Worm (Caenorhabditis elegans): Measurements from ENCODE around the gene abu-13.

Gene abu-13

DNA sequence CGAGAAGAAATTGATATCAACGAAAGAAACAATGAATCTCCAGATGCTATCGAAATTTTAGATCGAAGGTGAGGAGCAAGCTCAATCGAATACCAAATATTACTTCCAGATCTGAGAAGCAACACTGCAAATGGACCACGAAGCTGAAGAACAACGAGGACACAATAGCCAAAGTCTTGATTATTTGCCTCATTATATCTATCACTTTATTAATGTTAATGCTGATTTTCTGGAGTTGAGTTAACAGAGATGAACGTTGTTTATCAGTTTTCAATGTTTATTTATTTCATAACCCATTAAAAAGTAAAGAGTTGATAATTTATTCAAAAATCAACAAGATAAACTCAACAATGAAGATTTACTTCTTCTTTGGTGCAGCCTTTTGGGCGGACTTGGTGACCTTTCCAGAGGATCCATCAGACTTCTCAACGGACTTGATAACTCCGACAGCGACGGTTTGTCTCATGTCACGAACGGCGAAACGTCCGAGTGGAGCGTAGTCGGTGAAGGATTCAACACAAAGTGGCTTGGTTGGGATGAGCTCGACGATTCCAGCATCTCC is 24.2 kb upstream of the abu-13 start (continued):
- TF ChIP-seq nhr-11 (tag; optimal IDR thresholded peaks at IDR 0.05) (no peak), lin-29 (GFP tag; IDR thresholded peaks at IDR 0.05) (no peak), F49E8.2 (tag; optimal IDR thresholded peaks at IDR 0.05; ENCODE audit: borderline replicate concordance) (peak; percentile 90), gei-8 (GFP tag; optimal IDR thresholded peaks at IDR 0.05) (no peak), unc-62 (GFP tag; optimal IDR thresholded peaks at IDR 0.05 in 1 of 2) (no peak), unc-62 (tag; optimal IDR thresholded peaks at IDR 0.05) (no peak), zip-2 (tag; optimal IDR thresholded peaks at IDR 0.05) (no peak), ZK546.5 (tag; optimal IDR thresholded peaks at IDR 0.05) (no peak), lin-1 (GFP tag; IDR thresholded peaks at IDR 0.05) (peak; percentile 27; the same call in 1 of the 2 replicates), hlh-11 (tag; optimal IDR thresholded peaks at IDR 0.05) (no peak), fos-1 (tag; optimal IDR thresholded peaks at IDR 0.05) (no peak), zfp-2 (tag; optimal IDR thresholded peaks at IDR 0.05) (no peak), mep-1 (tag; optimal IDR thresholded peaks at IDR 0.05) (no peak), dpl-1 (GFP tag; optimal IDR thresholded peaks at IDR 0.05) (no peak)

DNA sequence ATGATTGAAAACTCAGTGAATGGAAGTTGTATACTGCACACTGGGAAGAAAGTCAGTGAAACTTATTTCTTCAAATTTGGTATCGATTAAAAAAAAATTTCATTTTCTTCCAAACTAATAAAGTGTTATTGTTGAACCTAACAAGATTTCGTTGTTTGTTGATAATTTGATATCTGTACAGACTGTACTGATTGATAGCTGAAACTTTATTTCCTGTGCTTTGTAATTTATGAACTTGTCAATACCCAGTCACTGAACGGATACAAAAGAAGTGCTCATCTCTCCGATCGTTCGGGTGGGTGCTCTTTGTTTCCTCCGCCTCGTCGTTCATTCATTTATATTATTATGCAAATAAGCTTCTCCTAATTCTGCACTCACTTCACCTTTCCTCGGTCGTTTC is 23.4 kb upstream of the abu-13 start, which contains the start of gene F31E3.12:
F31E3.12 (plus strand) TSS at position 301 of the 400 bp plus-strand sequence.
- TF ChIP-seq lin-38 (GFP tag; IDR thresholded peaks at IDR 0.05) (no peak), aha-1 (tag) (peak; percentile 7), ceh-20 (GFP tag; IDR thresholded peaks at IDR 0.05) (no peak), F37D6.2 (tag; optimal IDR thresholded peaks at IDR 0.05) (no peak), F26F4.8 (GFP tag; conservative IDR thresholded peaks at IDR 0.05) (no peak), pha-4 (GFP tag; IDR thresholded peaks at IDR 0.05) (no peak), pha-4 (tag; optimal IDR thresholded peaks at IDR 0.05) (no peak)

DNA sequence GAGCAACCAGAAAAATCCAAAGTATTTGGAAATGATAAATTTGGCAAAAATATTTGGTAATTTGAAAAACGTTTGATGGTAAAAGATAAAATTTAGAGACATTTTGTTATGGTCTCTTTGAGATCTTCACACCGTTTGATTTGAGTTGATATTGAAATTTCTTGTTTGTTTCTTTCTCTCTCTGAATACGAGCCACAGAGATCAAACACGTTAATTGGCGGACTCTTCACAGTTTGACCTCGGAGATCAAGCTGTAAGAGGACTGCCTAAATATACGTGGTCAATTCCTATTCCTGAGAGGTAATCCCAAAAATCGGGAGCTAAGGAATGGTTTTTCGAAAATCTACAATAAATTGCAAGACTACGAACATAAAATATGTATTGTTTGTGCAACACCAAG is 23.0 kb upstream of the abu-13 start:
- TF ChIP-seq nhr-42 (GFP tag; IDR thresholded peaks at IDR 0.05) (no peak), pqm-1 (tag; optimal IDR thresholded peaks at IDR 0.05) (no peak), daf-8 (GFP tag; IDR thresholded peaks at IDR 0.05) (no peak), nhr-102 (tag; optimal IDR thresholded peaks at IDR 0.05) (no peak), jun-1 (tag; optimal IDR thresholded peaks at IDR 0.05) (no peak), lin-38 (GFP tag; IDR thresholded peaks at IDR 0.05) (no peak), ceh-62 (tag; optimal IDR thresholded peaks at IDR 0.05) (no peak), nhr-111 (GFP tag; optimal IDR thresholded peaks at IDR 0.05) (no peak), ztf-7 (tag; optimal IDR thresholded peaks at IDR 0.05) (no peak), nhr-41 (GFP tag; IDR thresholded peaks at IDR 0.05) (no peak), F49E8.2 (tag; optimal IDR thresholded peaks at IDR 0.05; ENCODE audit: borderline replicate concordance) (no peak)

DNA sequence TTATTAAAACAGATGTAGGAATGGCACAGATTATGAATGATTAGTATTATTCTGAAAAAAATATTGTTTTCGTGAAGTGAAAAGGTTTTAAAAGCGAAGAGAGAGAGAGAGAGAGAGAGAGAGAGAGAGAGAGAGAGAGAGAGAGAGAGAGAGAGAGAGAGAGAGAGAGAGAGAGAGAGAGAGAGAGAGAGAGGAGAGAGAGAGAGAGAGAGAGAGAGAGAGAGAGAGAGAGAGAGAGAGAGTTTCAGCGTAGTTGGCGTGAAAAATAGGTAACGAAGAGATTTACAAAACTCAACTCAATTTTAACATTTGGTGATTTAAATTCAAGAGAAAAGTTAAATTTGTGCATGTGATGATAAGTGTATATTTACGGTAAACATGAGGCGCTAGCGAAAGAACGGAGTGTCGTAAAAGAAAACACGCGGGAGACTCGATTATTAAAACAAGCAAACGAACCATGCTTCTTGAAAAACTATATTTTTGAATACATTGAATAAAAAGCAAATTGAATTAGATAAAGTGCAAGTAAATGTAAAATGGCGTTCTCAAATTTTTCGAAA is 22.5 kb upstream of the abu-13 start, which contains the start of gene panl-2:
panl-2 (minus strand) TSS at position 51 of the 560 bp plus-strand sequence.
- TF ChIP-seq mes-2 (tag; optimal IDR thresholded peaks at IDR 0.05; ENCODE audit: poor library complexity, severe bottlenecking) = peak; percentile 67
- peak; percentile 86 for TF ChIP-seq dpl-1 (GFP tag; optimal IDR thresholded peaks at IDR 0.05)
- no peak for TF ChIP-seq aly-2 (tag; optimal IDR thresholded peaks at IDR 0.05)
- no peak for TF ChIP-seq aha-1 (tag)
- no peak for TF ChIP-seq nhr-76 (tag; optimal IDR thresholded peaks at IDR 0.05)
- TF ChIP-seq R02D3.7 (tag; optimal IDR thresholded peaks at IDR 0.05) = peak; percentile 57
- TF ChIP-seq lin-38 (GFP tag; IDR thresholded peaks at IDR 0.05) = 0 out of 2 replicates have a peak, but pooled peaks have one; percentile 7
- no peak for TF ChIP-seq hif-1 (tag; optimal IDR thresholded peaks at IDR 0.05)
- TF ChIP-seq mxl-3 (GFP tag; optimal IDR thresholded peaks at IDR 0.05) = no peak
- TF ChIP-seq nhr-6 (tag; optimal IDR thresholded peaks at IDR 0.05) = no peak
- TF ChIP-seq pha-4 (GFP tag; IDR thresholded peaks at IDR 0.05) = no peak
- TF ChIP-seq pha-4 (tag; optimal IDR thresholded peaks at IDR 0.05) = no peak
- TF ChIP-seq dmd-8 (GFP tag; IDR thresholded peaks at IDR 0.05) = no peak
- no peak for TF ChIP-seq ctbp-1 (GFP tag; IDR thresholded peaks at IDR 0.05)
- peak; percentile 85 for TF ChIP-seq Y48G9A.11 (GFP tag; IDR thresholded peaks at IDR 0.05)
- TF ChIP-seq lir-3 (tag; optimal IDR thresholded peaks at IDR 0.05) = no peak
- no peak for TF ChIP-seq skn-1 (tag; optimal IDR thresholded peaks at IDR 0.05)
- no peak for TF ChIP-seq unc-39 (tag; optimal IDR thresholded peaks at IDR 0.05)
- TF ChIP-seq php-3 (GFP tag; IDR thresholded peaks at IDR 0.05) = no peak
- TF ChIP-seq egl-43 (GFP tag; IDR thresholded peaks at IDR 0.05) = no peak
- no peak for TF ChIP-seq rbr-2 (tag; optimal IDR thresholded peaks at IDR 0.05)
- TF ChIP-seq hlh-30 (tag; optimal IDR thresholded peaks at IDR 0.05; ENCODE audit: insufficient read depth) = peak; percentile 91
- no peak for TF ChIP-seq F44E2.7 (GFP tag; IDR thresholded peaks at IDR 0.05)

All from whole organism, L4 larva.